Worm (Caenorhabditis elegans): ENCODE results near the gene Y39B6A.34.
"Not testable (repeated sequence)": the region's sequence is repeated elsewhere in the genome, so short reads cannot be mapped to it uniquely, and the experiment has no call there.

Y39B6A.34 gene

ce11 chrV:19010405-19010804 is 9.6 kb downstream of the Y39B6A.34 start:
- TF ChIP-seq sem-2 (GFP tag; optimal IDR thresholded peaks at IDR 0.05), result no peak

- TF ChIP-seq lin-32 (GFP tag; optimal IDR thresholded peaks at IDR 0.05) (no peak), cnd-1 (tag; optimal IDR thresholded peaks at IDR 0.05) (no peak), nhr-237 (tag; optimal IDR thresholded peaks at IDR 0.05) (no peak), pha-4 (tag; optimal IDR thresholded peaks at IDR 0.05) (no peak), zip-8 (tag; optimal IDR thresholded peaks at IDR 0.05) (no peak), hlh-1 (tag; optimal IDR thresholded peaks at IDR 0.05) (no peak), lsy-2 (tag; optimal IDR thresholded peaks at IDR 0.05) (no peak), unc-120 (tag; optimal IDR thresholded peaks at IDR 0.05; ENCODE audit: poor library complexity, severe bottlenecking) (no peak), lin-13 (tag; optimal IDR thresholded peaks at IDR 0.05) (no peak), tbx-8 (GFP tag; optimal IDR thresholded peaks at IDR 0.05) (no peak), sptf-1 (tag; optimal IDR thresholded peaks at IDR 0.05) (no peak), elt-3 (tag; optimal IDR thresholded peaks at IDR 0.05) (no peak), snpc-4 (tag; optimal IDR thresholded peaks at IDR 0.05) (no peak), blmp-1 (tag; optimal IDR thresholded peaks at IDR 0.05) (no peak), unc-62 (GFP tag; optimal IDR thresholded peaks at IDR 0.05) (no peak), mab-5 (tag; optimal IDR thresholded peaks at IDR 0.05) (no peak), nhr-2 (tag; optimal IDR thresholded peaks at IDR 0.05) (no peak)
Measured at ce11 chrV:19013215-19013614, 12.4 kb downstream of the Y39B6A.34 start.

ce11 chrV:19014273-19014672 is 13.5 kb downstream of the Y39B6A.34 start, which contains the start of gene Y39B6A.30:
Y39B6A.30 (plus strand) TSS chrV:19014573.
- not testable (repeated sequence) for TF ChIP-seq pha-4, zip-8, nhr-237 (tag; optimal IDR thresholded peaks at IDR 0.05)

ce11 chrV:19019239-19019638 is 18.4 kb downstream of the Y39B6A.34 start:
- TF ChIP-seq bed-3 (GFP tag; optimal IDR thresholded peaks at IDR 0.05), result no peak
- TF ChIP-seq ces-1 (GFP tag; optimal IDR thresholded peaks at IDR 0.05), result no peak
- TF ChIP-seq mab-5 (tag; optimal IDR thresholded peaks at IDR 0.05), result no peak
- TF ChIP-seq unc-62 (GFP tag; optimal IDR thresholded peaks at IDR 0.05), result no peak

- TF ChIP-seq nhr-12 (tag; optimal IDR thresholded peaks at IDR 0.05) (no peak), ces-1 (GFP tag; optimal IDR thresholded peaks at IDR 0.05) (no peak), hlh-1 (tag; optimal IDR thresholded peaks at IDR 0.05) (no peak), unc-120 (tag; optimal IDR thresholded peaks at IDR 0.05; ENCODE audit: poor library complexity, severe bottlenecking) (no peak), unc-39 (tag; optimal IDR thresholded peaks at IDR 0.05) (no peak), sptf-1 (tag; optimal IDR thresholded peaks at IDR 0.05) (no peak), unc-62 (GFP tag; optimal IDR thresholded peaks at IDR 0.05) (no peak), mab-5 (tag; optimal IDR thresholded peaks at IDR 0.05) (no peak), pha-4 (tag; optimal IDR thresholded peaks at IDR 0.05) (no peak), nhr-237 (tag; optimal IDR thresholded peaks at IDR 0.05) (no peak), ceh-43 (GFP tag; optimal IDR thresholded peaks at IDR 0.05) (no peak)
Measured at ce11 chrV:19024683-19025082, 23.9 kb downstream of the Y39B6A.34 start, which contains the start of gene Y39B6A.29. Y39B6A.29 (minus strand) TSS chrV:19024783.

ce11 chrV:19026163-19026562 is 25.3 kb downstream of the Y39B6A.34 start, which contains the start of gene Y39B6A.25:
Y39B6A.25 (plus strand) TSS chrV:19026463.
- no peak for TF ChIP-seq unc-62 (GFP tag; optimal IDR thresholded peaks at IDR 0.05)
- no peak for TF ChIP-seq tbx-8 (GFP tag; optimal IDR thresholded peaks at IDR 0.05)
- TF ChIP-seq pha-4 (tag; optimal IDR thresholded peaks at IDR 0.05), result no peak
- no peak for TF ChIP-seq nhr-12 (tag; optimal IDR thresholded peaks at IDR 0.05)

ce11 chrV:19027338-19027737 is 26.5 kb downstream of the Y39B6A.34 start:
- TF ChIP-seq ceh-43 (GFP tag; optimal IDR thresholded peaks at IDR 0.05) (no peak), mab-5 (tag; optimal IDR thresholded peaks at IDR 0.05) (no peak), nhr-28 (tag; optimal IDR thresholded peaks at IDR 0.05) (no peak), ces-1 (GFP tag; optimal IDR thresholded peaks at IDR 0.05) (no peak)

- TF ChIP-seq ham-2 (GFP tag; optimal IDR thresholded peaks at IDR 0.05) (no peak), elt-1 (tag; optimal IDR thresholded peaks at IDR 0.05; ENCODE audit: borderline replicate concordance, insufficient read depth) (no peak), lsy-2 (tag; optimal IDR thresholded peaks at IDR 0.05) (no peak), mls-2 (tag; optimal IDR thresholded peaks at IDR 0.05) (no peak), nhr-76 (tag; optimal IDR thresholded peaks at IDR 0.05) (no peak), snpc-4 (tag; optimal IDR thresholded peaks at IDR 0.05) (no peak), M03D4.4 (tag; optimal IDR thresholded peaks at IDR 0.05) (no peak), sem-2 (GFP tag; optimal IDR thresholded peaks at IDR 0.05) (no peak), tbx-8 (GFP tag; optimal IDR thresholded peaks at IDR 0.05) (no peak), nhr-28 (tag; optimal IDR thresholded peaks at IDR 0.05) (no peak), blmp-1 (tag; optimal IDR thresholded peaks at IDR 0.05) (no peak), unc-120 (tag; optimal IDR thresholded peaks at IDR 0.05; ENCODE audit: poor library complexity, severe bottlenecking) (no peak), lin-13 (tag; optimal IDR thresholded peaks at IDR 0.05) (no peak), ceh-43 (GFP tag; optimal IDR thresholded peaks at IDR 0.05) (no peak), bed-3 (GFP tag; optimal IDR thresholded peaks at IDR 0.05) (no peak), hlh-1 (tag; optimal IDR thresholded peaks at IDR 0.05) (no peak), pha-4 (tag; optimal IDR thresholded peaks at IDR 0.05) (no peak), ceh-39 (tag; optimal IDR thresholded peaks at IDR 0.05) (no peak)
Measured at ce11 chrV:19031456-19031855, 30.6 kb downstream of the Y39B6A.34 start, which contains the start of gene Y39B6A.27. Y39B6A.27 (plus strand) TSS chrV:19031756.
